Fruit fly (Drosophila melanogaster) whole organism, embryonic: ENCODE measurements around the gene tho2.
A peak's percentile ranks its signal among the peaks of the same experiment; 100 is the strongest.

Experiments
- Ada2b ChIP-seq: fragments of 200-800 bp; sonication (Bioruptor generic); IDR thresholded peaks from 2 replicates; pipeline ENCODE4 v1.3.6; 2022; ENCODE audit warnings: missing biosample characterization, missing genetic modification characterization
- CG1024 ChIP-seq: fragments of 200-800 bp; sonication (Bioruptor generic); IDR thresholded peaks from 2 replicates; pipeline ENCODE4 v1.3.6; 2022; ENCODE audit warnings: missing biosample characterization, missing genetic modification characterization
- CG12071 ChIP-seq: fragments of 200-800 bp; sonication (Bioruptor generic); optimal IDR thresholded peaks from 3 replicates; lab custom pipeline; 2018; ENCODE audit warnings: missing biosample characterization, mild to moderate bottlenecking, missing genetic modification characterization
- CG12391 ChIP-seq: fragments of 200-800 bp; sonication (Bioruptor generic); optimal IDR thresholded peaks from 3 replicates; lab custom pipeline; 2018; ENCODE audit warnings: missing biosample characterization, mild to moderate bottlenecking, missing genetic modification characterization, moderate library complexity
- CG12744 ChIP-seq: fragments of 200-800 bp; sonication (Bioruptor generic); optimal IDR thresholded peaks from 2 replicates; lab custom pipeline; 2016; ENCODE audit warnings: missing biosample characterization, missing genetic modification characterization
- CG13296 ChIP-seq: fragments of 200-800 bp; sonication (Bioruptor generic); optimal IDR thresholded peaks from 3 replicates; lab custom pipeline; 2018; ENCODE audit warnings: missing biosample characterization, mild to moderate bottlenecking, missing genetic modification characterization
- CG1529 ChIP-seq: fragments of 200-800 bp; sonication (Bioruptor generic); optimal IDR thresholded peaks from 3 replicates; lab custom pipeline; 2018; ENCODE audit warnings: missing biosample characterization, missing genetic modification characterization
- CG15696 ChIP-seq: fragments of 200-800 bp; sonication (Bioruptor generic); optimal IDR thresholded peaks from 2 replicates; lab custom pipeline; 2019; ENCODE audit warnings: missing biosample characterization, mild to moderate bottlenecking, missing genetic modification characterization, moderate library complexity
- CG1603 ChIP-seq: fragments of 200-800 bp; sonication (Bioruptor generic); optimal IDR thresholded peaks from 2 replicates; lab custom pipeline; 2019; ENCODE audit warnings: missing biosample characterization, mild to moderate bottlenecking, missing genetic modification characterization, moderate library complexity
- CG16813 ChIP-seq: fragments of 200-800 bp; sonication (Bioruptor generic); IDR thresholded peaks from 3 replicates; pipeline ENCODE4 v1.3.6; 2022; ENCODE audit warnings: missing biosample characterization, missing genetic modification characterization; ENCODE audit not compliant: partially characterized antibody
- CG17568 ChIP-seq: fragments of 200-800 bp; sonication (Bioruptor generic); optimal IDR thresholded peaks from 2 replicates; lab custom pipeline; 2018; ENCODE audit warnings: missing biosample characterization, mild to moderate bottlenecking, missing genetic modification characterization, moderate library complexity
- CG31224 ChIP-seq: fragments of 200-800 bp; sonication (Bioruptor generic); IDR thresholded peaks from 2 replicates; pipeline ENCODE4 v1.3.6; 2022; ENCODE audit warnings: missing biosample characterization, missing genetic modification characterization
- CG33557 ChIP-seq: fragments of 200-800 bp; sonication (Bioruptor generic); optimal IDR thresholded peaks from 2 replicates; lab custom pipeline; 2019; ENCODE audit warnings: missing biosample characterization, mild to moderate bottlenecking, missing genetic modification characterization, moderate library complexity
- CG6272 ChIP-seq: fragments of 200-800 bp; sonication (Bioruptor generic); IDR thresholded peaks from 2 replicates; pipeline ENCODE4 v1.3.6; 2022; ENCODE audit warnings: missing biosample characterization, missing genetic modification characterization
- CG7963 ChIP-seq: fragments of 200-800 bp; sonication (Bioruptor generic); IDR thresholded peaks from 3 replicates; pipeline ENCODE4 v1.3.6; 2022; ENCODE audit warnings: missing biosample characterization, missing genetic modification characterization; ENCODE audit not compliant: partially characterized antibody
- CG8359 ChIP-seq: fragments of 200-800 bp; sonication (Bioruptor generic); optimal IDR thresholded peaks from 2 replicates; lab custom pipeline; 2017; ENCODE audit warnings: missing biosample characterization, mild to moderate bottlenecking, missing genetic modification characterization, borderline replicate concordance
- CG8478 ChIP-seq: fragments of >200 bp; optimal IDR thresholded peaks from 2 replicates; lab custom pipeline; 2018
- CG8765 ChIP-seq: fragments of 200-800 bp; sonication (Bioruptor generic); IDR thresholded peaks from 2 replicates; pipeline ENCODE4 v1.3.6; 2022; ENCODE audit warnings: missing biosample characterization, missing genetic modification characterization
- CG9797 ChIP-seq: fragments of 200-800 bp; sonication (Bioruptor generic); optimal IDR thresholded peaks from 3 replicates; lab custom pipeline; 2018; ENCODE audit warnings: missing biosample characterization, mild to moderate bottlenecking, missing genetic modification characterization
- D19B ChIP-seq: fragments of 200-800 bp; sonication (Bioruptor generic); optimal IDR thresholded peaks from 2 replicates; lab custom pipeline; 2017; ENCODE audit warnings: missing biosample characterization, mild to moderate bottlenecking, missing genetic modification characterization
- Hmr ChIP-seq: fragments of 200-800 bp; sonication (Bioruptor generic); optimal IDR thresholded peaks from 3 replicates; lab custom pipeline; 2017; ENCODE audit warnings: mild to moderate bottlenecking, missing biosample characterization, missing genetic modification reagents, missing genetic modification characterization
- Kr ChIP-seq: fragments of 200-800 bp; sonication (Bioruptor generic); optimal IDR thresholded peaks from 2 replicates; lab custom pipeline; 2017; ENCODE audit warnings: missing biosample characterization, mild to moderate bottlenecking, missing genetic modification characterization
- MTF-1 ChIP-seq: fragments of 200-800 bp; sonication (Bioruptor generic); optimal IDR thresholded peaks from 2 replicates; lab custom pipeline; 2018; ENCODE audit warnings: missing biosample characterization, mild to moderate bottlenecking, missing genetic modification characterization, borderline replicate concordance
- Scr ChIP-seq: fragments of 200-800 bp; sonication (Bioruptor generic); IDR thresholded peaks from 2 replicates; pipeline ENCODE4 v1.3.6; 2022; ENCODE audit warnings: missing biosample characterization, missing genetic modification characterization; ENCODE audit not compliant: partially characterized antibody
- Sin3A ChIP-seq: fragments of >200 bp; optimal IDR thresholded peaks from 2 replicates; lab custom pipeline; 2018
- Sox102F ChIP-seq: fragments of 200-800 bp; sonication (Bioruptor generic); optimal IDR thresholded peaks from 2 replicates; lab custom pipeline; 2018; ENCODE audit warnings: missing biosample characterization, mild to moderate bottlenecking, missing genetic modification characterization, moderate library complexity
- Vsx1 ChIP-seq: fragments of 200-800 bp; sonication (Bioruptor generic); optimal IDR thresholded peaks from 2 replicates; lab custom pipeline; 2017; ENCODE audit warnings: missing biosample characterization, mild to moderate bottlenecking, missing genetic modification characterization, missing genetic modification reagents
- Xrp1 ChIP-seq: fragments of 200-800 bp; sonication (Bioruptor generic); IDR thresholded peaks from 2 replicates; pipeline ENCODE4 v1.3.6; 2022; ENCODE audit warnings: missing biosample characterization, missing genetic modification characterization
- ara ChIP-seq: fragments of 200-800 bp; sonication (Bioruptor generic); IDR thresholded peaks from 2 replicates; pipeline ENCODE4 v1.3.6; 2022; ENCODE audit warnings: missing biosample characterization, missing genetic modification characterization
- ato ChIP-seq: fragments of 200-800 bp; sonication (Bioruptor generic); IDR thresholded peaks from 2 replicates; pipeline ENCODE4 v1.3.6; 2022; ENCODE audit warnings: missing biosample characterization, missing genetic modification characterization; ENCODE audit not compliant: partially characterized antibody
- cg ChIP-seq: fragments of 200-800 bp; sonication (Bioruptor generic); optimal IDR thresholded peaks from 3 replicates; lab custom pipeline; 2019; ENCODE audit warnings: missing biosample characterization, mild to moderate bottlenecking, missing genetic modification characterization, moderate library complexity
- ci ChIP-seq: fragments of 200-800 bp; sonication (Bioruptor generic); IDR thresholded peaks from 3 replicates; pipeline ENCODE4 v1.3.6; 2022; ENCODE audit warnings: missing biosample characterization, missing genetic modification characterization
- dpn ChIP-seq, 2 experiments: fragments of 200-800 bp; sonication (Bioruptor generic); optimal IDR thresholded peaks; 3 replicates each; lab custom pipeline; 2016; ENCODE audit warnings: missing biosample characterization in 2 of 2, missing genetic modification characterization in 2 of 2
- en ChIP-seq: fragments of 200-800 bp; sonication (Bioruptor generic); optimal IDR thresholded peaks from 2 replicates; lab custom pipeline; 2016; ENCODE audit warnings: missing biosample characterization, missing genetic modification characterization
- eyg ChIP-seq: fragments of 200-800 bp; sonication (Bioruptor generic); optimal IDR thresholded peaks from 3 replicates; lab custom pipeline; 2016; ENCODE audit warnings: missing biosample characterization, missing genetic modification characterization
- fru ChIP-seq: fragments of >200 bp; optimal IDR thresholded peaks from 2 replicates; lab custom pipeline; 2017
- hth ChIP-seq: fragments of >200 bp; optimal IDR thresholded peaks from 2 replicates; lab custom pipeline; 2017; ENCODE audit warnings: inconsistent platforms
- kah ChIP-seq: fragments of 200-800 bp; sonication (Bioruptor generic); optimal IDR thresholded peaks from 2 replicates; lab custom pipeline; 2018; ENCODE audit warnings: missing biosample characterization, mild to moderate bottlenecking, missing genetic modification characterization
- lab ChIP-seq: fragments of 200-800 bp; sonication (Bioruptor generic); optimal IDR thresholded peaks from 3 replicates; lab custom pipeline; 2017; ENCODE audit warnings: missing biosample characterization, missing genetic modification characterization, mild to moderate bottlenecking, moderate library complexity, missing genetic modification reagents
- nerfin-2 ChIP-seq: fragments of 200-800 bp; sonication (Bioruptor generic); IDR thresholded peaks from 2 replicates; pipeline ENCODE4 v1.3.6; 2022; ENCODE audit warnings: missing biosample characterization, missing genetic modification characterization; ENCODE audit not compliant: partially characterized antibody
- prd ChIP-seq, 3 experiments: fragments of >200 bp in 2 of 3; fragments of 200-800 bp in 1 of 3; sonication (Bioruptor generic) in 1 of 3; optimal IDR thresholded peaks in 2 of 3; IDR thresholded peaks in 1 of 3; 2 replicates in 2 of 3; 3 replicates in 1 of 3; pipeline versions ENCODE4 v1.3.6 to Lab custom; 2017 to 2022; ENCODE audit warnings: missing biosample characterization in 1 of 3, missing genetic modification characterization in 1 of 3
- pros ChIP-seq: fragments of 200-800 bp; sonication (Bioruptor generic); optimal IDR thresholded peaks from 3 replicates; lab custom pipeline; 2019; ENCODE audit warnings: missing biosample characterization, mild to moderate bottlenecking, missing genetic modification characterization, moderate library complexity
- ranshi ChIP-seq: fragments of 200-800 bp; sonication (Bioruptor generic); IDR thresholded peaks from 2 replicates; pipeline ENCODE4 v1.3.6; 2022; ENCODE audit warnings: missing biosample characterization, missing genetic modification characterization
- rib ChIP-seq: fragments of 200-800 bp; sonication (Bioruptor generic); IDR thresholded peaks from 2 replicates; pipeline ENCODE4 v1.3.6; 2022; ENCODE audit warnings: missing biosample characterization, missing genetic modification characterization
- sima ChIP-seq: fragments of 200-800 bp; sonication (Bioruptor generic); optimal IDR thresholded peaks from 2 replicates; lab custom pipeline; 2016; ENCODE audit warnings: missing biosample characterization, missing genetic modification characterization
- vnd ChIP-seq: fragments of 200-800 bp; sonication (Bioruptor generic); IDR thresholded peaks from 3 replicates; pipeline ENCODE4 v1.3.6; 2022; ENCODE audit warnings: missing biosample characterization, missing genetic modification characterization; ENCODE audit not compliant: partially characterized antibody
- wek ChIP-seq: fragments of 200-800 bp; sonication (Bioruptor generic); optimal IDR thresholded peaks from 3 replicates; lab custom pipeline; 2018; ENCODE audit warnings: missing biosample characterization, mild to moderate bottlenecking, missing genetic modification characterization, moderate library complexity
- zf30C ChIP-seq: fragments of 200-800 bp; sonication (Bioruptor generic); optimal IDR thresholded peaks from 3 replicates; lab custom pipeline; 2018; ENCODE audit warnings: missing biosample characterization, mild to moderate bottlenecking, missing genetic modification characterization

Gene tho2

dm6 chr2L:2181971-2182643 lies 37.1 kb upstream of the tho2 start (continued):
- TF ChIP-seq Vsx1 (GFP tag; lab: Kevin White, UChicago) (no peak), ara (GFP tag; lab: Robert Waterston, UW) (peak; percentile 20; the same call in 1 of the 2 replicates), CG8359 (GFP tag; lab: Kevin White, UChicago) (no peak), prd (optimal IDR thresholded peaks at IDR 0.05; lab: Kevin White, UChicago) (no peak), prd (GFP tag; IDR thresholded peaks at IDR 0.05; lab: Robert Waterston, UW) (peak; percentile 39; the same call in 2 of the 3 replicates), CG31224 (GFP tag; lab: Robert Waterston, UW) (peak; percentile 42; the same call in 1 of the 2 replicates), Sin3A (no peak), Ada2b (GFP tag; lab: Robert Waterston, UW) (no peak), ci (GFP tag; lab: Robert Waterston, UW) (0 out of 3 replicates have a peak, but pooled peaks have one; percentile 40), zf30C (GFP tag; lab: Kevin White, UChicago) (peak; percentile 99), sima (no peak), CG12744 (GFP tag; lab: Kevin White, UChicago) (no peak), kah (GFP tag; lab: Kevin White, UChicago) (peak; percentile 81), Xrp1 (peak; percentile 35; the same call in 1 of the 2 replicates), CG12391 (tag; lab: Kevin White, UChicago) (no peak), Sox102F (GFP tag; lab: Kevin White, UChicago) (no peak), vnd (0 out of 3 replicates have a peak, but pooled peaks have one; percentile 40), rib (GFP tag; lab: Robert Waterston, UW) (0 out of 2 replicates have a peak, but pooled peaks have one; percentile 28), CG9797 (GFP tag; lab: Kevin White, UChicago) (no peak), CG13296 (GFP tag; lab: Kevin White, UChicago) (no peak), CG17568 (GFP tag; lab: Kevin White, UChicago) (no peak), hth (lab: Kevin White, UChicago) (peak; percentile 22), fru (no peak), wek (GFP tag; lab: Kevin White, UChicago) (no peak), Scr (GFP tag; lab: Robert Waterston, UW) (peak; percentile 49), eyg (GFP tag; lab: Kevin White, UChicago) (no peak), CG33557 (GFP tag; lab: Kevin White, UChicago) (peak; percentile 1), dpn (GFP tag; optimal IDR thresholded peaks at IDR 0.05; lab: Kevin White, UChicago) (peak in 1 of 2 experiments; percentile 9), Hmr (GFP tag; lab: Kevin White, UChicago) (no peak), en (no peak), CG7963 (GFP tag; lab: Robert Waterston, UW) (peak; percentile 70), ranshi (GFP tag; lab: Robert Waterston, UW) (no peak), CG16813 (GFP tag; lab: Robert Waterston, UW) (peak; percentile 63), CG1529 (no peak), CG8478 (peak; percentile 66), nerfin-2 (GFP tag; lab: Robert Waterston, UW) (peak; percentile 65), cg (GFP tag; lab: Kevin White, UChicago) (peak; percentile 75), CG12071 (no peak), CG1603 (tag; lab: Kevin White, UChicago) (peak; percentile 38), CG1024 (GFP tag; lab: Robert Waterston, UW) (no peak), CG6272 (GFP tag; lab: Robert Waterston, UW) (no peak), ato (GFP tag; lab: Robert Waterston, UW) (0 out of 2 replicates have a peak, but pooled peaks have one; percentile 15), CG15696 (peak; percentile 52), MTF-1 (no peak), pros (peak; percentile 91), lab (no peak), D19B (GFP tag; lab: Kevin White, UChicago) (peak; percentile 66), Kr (peak; percentile 69), CG8765 (peak; percentile 16; the same call in 1 of the 2 replicates)
